Worm (Caenorhabditis elegans): Measurements from ENCODE around the gene glrx-21.

DNA sequence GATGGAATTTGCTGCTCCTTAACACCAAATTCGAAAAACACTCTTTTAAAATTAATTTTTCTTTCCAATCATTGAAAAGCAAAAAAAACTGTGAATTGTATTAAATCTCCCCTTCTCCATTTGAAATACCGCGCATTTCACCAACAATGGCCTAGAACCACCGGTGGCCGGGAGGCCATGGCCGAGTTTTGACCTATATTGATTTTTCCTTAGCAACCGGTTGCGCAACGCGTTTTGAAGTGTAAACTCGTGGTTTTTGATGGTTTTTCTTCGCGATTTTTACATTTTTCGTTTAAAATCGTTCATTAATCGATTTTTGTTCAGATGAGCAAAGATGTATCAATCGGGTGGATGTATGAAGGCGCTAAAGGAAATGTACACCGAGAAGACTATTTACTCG lies 37.6 kb downstream of the glrx-21 start, which contains the start of gene mog-3:
- TF ChIP-seq ama-1 (optimal IDR thresholded peaks at IDR 0.05) (no peak), pes-1 (GFP tag; IDR thresholded peaks at IDR 0.05) (peak; percentile 63; the same call in 1 of the 2 replicates), tbx-11 (GFP tag; IDR thresholded peaks at IDR 0.05) (peak; percentile 22; the same call in 1 of the 2 replicates), tra-4 (tag; optimal IDR thresholded peaks at IDR 0.05) (peak; percentile 9), hmbx-1 (tag; optimal IDR thresholded peaks at IDR 0.05) (no peak)
